1 fruit fly cellular context compared by ENCODE assay signal in the genomic region with DNA sequence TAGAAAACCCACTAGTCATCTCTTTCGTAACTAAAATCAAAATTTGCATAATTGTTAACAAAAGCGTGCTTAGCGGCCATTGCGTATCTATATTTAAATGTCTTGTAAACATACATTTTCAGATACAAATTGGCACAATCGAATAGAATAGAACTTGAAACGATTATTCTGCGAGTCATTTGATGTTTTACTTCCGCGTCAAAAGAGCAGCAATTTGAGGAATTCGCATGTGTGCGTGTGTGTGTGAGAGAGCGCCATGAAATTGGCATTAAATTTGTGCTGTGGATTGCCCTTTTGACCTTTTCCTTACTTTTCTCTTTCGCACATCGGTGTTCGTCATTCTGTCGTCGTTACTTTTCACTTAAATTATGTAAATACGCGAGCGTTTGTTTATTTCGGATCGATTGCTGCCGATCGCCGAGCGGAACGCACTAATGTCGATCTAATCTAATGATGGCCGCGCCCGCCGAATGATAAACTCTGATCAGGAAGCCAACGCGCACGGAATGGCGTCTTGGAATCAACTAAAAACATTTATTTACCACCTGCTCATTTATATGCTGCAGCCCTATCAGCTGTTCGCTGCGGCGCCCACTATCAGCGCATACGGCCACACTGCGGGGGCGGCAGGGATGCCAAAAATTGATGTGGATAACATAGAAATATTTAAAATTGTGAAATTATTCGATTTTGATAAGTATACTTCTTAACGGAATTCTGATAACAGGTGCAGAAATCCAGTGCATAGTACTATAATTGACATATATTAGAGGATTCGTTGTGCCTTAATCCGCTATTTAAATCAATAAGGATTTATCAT.
TF ChIP-seq lines count a peak whose summit lies in the region.

No protein-coding gene starts in this region.

TF ChIP-seq in whole organism, embryonic, 481 proteins besides CTCF, POLR2A, EP300 and RAD21 (continued from another document and continues in another):
- TF ChIP-seq Six4 (GFP tag; optimal IDR thresholded peaks at IDR 0.05; lab: Kevin White, UChicago) (no peak), Hand (GFP tag; optimal IDR thresholded peaks at IDR 0.05; lab: Kevin White, UChicago) (peak; percentile 39), CG17361 (GFP tag; IDR thresholded peaks at IDR 0.05; lab: Robert Waterston, UW) (peak; percentile 72; the same call in 1 of the 3 replicates), yki (optimal IDR thresholded peaks at IDR 0.05; lab: Kevin White, UChicago) (no peak), CG11723 (GFP tag; optimal IDR thresholded peaks at IDR 0.05; lab: Kevin White, UChicago) (no peak), CkIIα-i1 (GFP tag; IDR thresholded peaks at IDR 0.05; lab: Robert Waterston, UW) (no peak), CG15601 (tag; optimal IDR thresholded peaks at IDR 0.05; lab: Kevin White, UChicago) (peak; percentile 39), dysf (GFP tag; IDR thresholded peaks at IDR 0.05; lab: Robert Waterston, UW) (peak; percentile 50; the same call in 1 of the 3 replicates), so (GFP tag; IDR thresholded peaks at IDR 0.05; lab: Robert Waterston, UW) (no peak), CG2678 (tag; optimal IDR thresholded peaks at IDR 0.05; lab: Kevin White, UChicago) (peak; percentile 44), CG11456 (GFP tag; IDR thresholded peaks at IDR 0.05; lab: Robert Waterston, UW) (peak; percentile 81), otp (GFP tag; IDR thresholded peaks at IDR 0.05; lab: Robert Waterston, UW) (peak; percentile 61; the same call in 1 of the 3 replicates), Bdp1 (GFP tag; optimal IDR thresholded peaks at IDR 0.05; lab: Kevin White, UChicago) (peak; percentile 23), CG11398 (GFP tag; optimal IDR thresholded peaks at IDR 0.05; lab: Kevin White, UChicago) (no peak), klu (GFP tag; IDR thresholded peaks at IDR 0.05; lab: Robert Waterston, UW) (peak; percentile 77), bsh (GFP tag; optimal IDR thresholded peaks at IDR 0.05; lab: Kevin White, UChicago) (peak in 1 of 2 experiments; percentile 7), eyg (GFP tag; optimal IDR thresholded peaks at IDR 0.05; lab: Kevin White, UChicago) (no peak), CG17385 (GFP tag; optimal IDR thresholded peaks at IDR 0.05; lab: Kevin White, UChicago) (peak; percentile 32), B-H1 (GFP tag; IDR thresholded peaks at IDR 0.05; lab: Robert Waterston, UW) (no peak; the same call in 2 of the 3 replicates), CG6813 (GFP tag; optimal IDR thresholded peaks at IDR 0.05; lab: Kevin White, UChicago) (peak; percentile 73), CG3065 (GFP tag; optimal IDR thresholded peaks at IDR 0.05; lab: Kevin White, UChicago) (no peak), Sin3A (optimal IDR thresholded peaks at IDR 0.05; lab: Kevin White, UChicago) (no peak), CG4617 (GFP tag; optimal IDR thresholded peaks at IDR 0.05; lab: Kevin White, UChicago; ENCODE audit: borderline replicate concordance) (no peak), CG18619 (GFP tag; optimal IDR thresholded peaks at IDR 0.05; lab: Kevin White, UChicago) (peak; percentile 27), vnd (GFP tag; IDR thresholded peaks at IDR 0.05; lab: Robert Waterston, UW; ENCODE audit: partially characterized antibody) (no peak), CG34376 (GFP tag; optimal IDR thresholded peaks at IDR 0.05; lab: Kevin White, UChicago) (peak; percentile 89), tll (GFP tag; optimal IDR thresholded peaks at IDR 0.05; lab: Kevin White, UChicago) (peak in 1 of 2 experiments; percentile 87), CG9817 (tag; optimal IDR thresholded peaks at IDR 0.05; lab: Kevin White, UChicago) (peak; percentile 48), CG13287 (GFP tag; IDR thresholded peaks at IDR 0.05; lab: Robert Waterston, UW; ENCODE audit: partially characterized antibody) (peak; percentile 6; the same call in 1 of the 2 replicates), NK7.1 (GFP tag; optimal IDR thresholded peaks at IDR 0.05; lab: Kevin White, UChicago) (no peak), CG10959 (GFP tag; IDR thresholded peaks at IDR 0.05; lab: Robert Waterston, UW) (peak; percentile 42), BEAF-32 (GFP tag; optimal IDR thresholded peaks at IDR 0.05; lab: Kevin White, UChicago) (no peak), wdn (GFP tag; IDR thresholded peaks at IDR 0.05; lab: Robert Waterston, UW) (no peak), CG8281 (tag; optimal IDR thresholded peaks at IDR 0.05; lab: Kevin White, UChicago) (peak; percentile 44), bowl (GFP tag; IDR thresholded peaks at IDR 0.05; lab: Robert Waterston, UW) (0 out of 2 replicates have a peak, but pooled peaks have one; percentile 48), C15 (GFP tag; IDR thresholded peaks at IDR 0.05; lab: Robert Waterston, UW) (no peak), aop (GFP tag; IDR thresholded peaks at IDR 0.05; lab: Robert Waterston, UW) (peak; percentile 42; the same call in 1 of the 2 replicates), CG7556 (GFP tag; optimal IDR thresholded peaks at IDR 0.05; lab: Kevin White, UChicago) (peak; percentile 53), jigr1 (GFP tag; IDR thresholded peaks at IDR 0.05; lab: Robert Waterston, UW) (no peak), pfk (GFP tag; optimal IDR thresholded peaks at IDR 0.05; lab: Kevin White, UChicago) (peak; percentile 45), lmd (GFP tag; IDR thresholded peaks at IDR 0.05; lab: Robert Waterston, UW) (peak; percentile 36; the same call in 1 of the 2 replicates), CG4404 (GFP tag; IDR thresholded peaks at IDR 0.05; lab: Robert Waterston, UW) (no peak), ab (GFP tag; optimal IDR thresholded peaks at IDR 0.05; lab: Kevin White, UChicago) (no peak), Ravus (GFP tag; IDR thresholded peaks at IDR 0.05; lab: Robert Waterston, UW) (no peak), crc (GFP tag; optimal IDR thresholded peaks at IDR 0.05; lab: Kevin White, UChicago) (no peak), sqz (GFP tag; optimal IDR thresholded peaks at IDR 0.05; lab: Kevin White, UChicago) (no peak), CG11696 (GFP tag; IDR thresholded peaks at IDR 0.05; lab: Robert Waterston, UW) (no peak), sim (GFP tag; IDR thresholded peaks at IDR 0.05; lab: Robert Waterston, UW) (peak; percentile 39; the same call in 1 of the 2 replicates), az2 (GFP tag; optimal IDR thresholded peaks at IDR 0.05; lab: Kevin White, UChicago) (no peak), hth (optimal IDR thresholded peaks at IDR 0.05; lab: Kevin White, UChicago) (no peak), prd (optimal IDR thresholded peaks at IDR 0.05; lab: Kevin White, UChicago) (no peak), prd (GFP tag; IDR thresholded peaks at IDR 0.05; lab: Robert Waterston, UW) (peak; percentile 53), Hr51 (GFP tag; optimal IDR thresholded peaks at IDR 0.05; lab: Kevin White, UChicago) (no peak), Dp (GFP tag; optimal IDR thresholded peaks at IDR 0.05; lab: Kevin White, UChicago) (peak; percentile 68), slp2 (GFP tag; optimal IDR thresholded peaks at IDR 0.05; lab: Kevin White, UChicago) (no peak), CG9609 (GFP tag; optimal IDR thresholded peaks at IDR 0.05; lab: Kevin White, UChicago) (no peak), nmo (GFP tag; optimal IDR thresholded peaks at IDR 0.05; lab: Kevin White, UChicago) (peak; percentile 34), jumu (GFP tag; optimal IDR thresholded peaks at IDR 0.05; lab: Kevin White, UChicago) (no peak), CG13424 (tag; optimal IDR thresholded peaks at IDR 0.05; lab: Kevin White, UChicago) (peak; percentile 52), HLH4C (GFP tag; IDR thresholded peaks at IDR 0.05; lab: Robert Waterston, UW; ENCODE audit: partially characterized antibody) (peak; percentile 44; the same call in 1 of the 3 replicates), dmrt99B (tag; optimal IDR thresholded peaks at IDR 0.05; lab: Kevin White, UChicago) (no peak), CG9215 (GFP tag; IDR thresholded peaks at IDR 0.05; lab: Robert Waterston, UW) (no peak), sob (GFP tag; IDR thresholded peaks at IDR 0.05; lab: Robert Waterston, UW) (peak; percentile 63), CG8290 (GFP tag; optimal IDR thresholded peaks at IDR 0.05; lab: Kevin White, UChicago) (no peak), CG8290 (tag; optimal IDR thresholded peaks at IDR 0.05; lab: Kevin White, UChicago) (peak in 1 of 2 experiments; percentile 99), CG15011 (GFP tag; optimal IDR thresholded peaks at IDR 0.05; lab: Kevin White, UChicago) (no peak), repo (GFP tag; optimal IDR thresholded peaks at IDR 0.05; lab: Kevin White, UChicago) (peak; percentile 47), Stat92E (GFP tag; optimal IDR thresholded peaks at IDR 0.05; lab: Kevin White, UChicago) (peak in 1 of 3 experiments; percentile 19), CG9437 (GFP tag; optimal IDR thresholded peaks at IDR 0.05; lab: Kevin White, UChicago) (no peak), fd64A (GFP tag; optimal IDR thresholded peaks at IDR 0.05; lab: Kevin White, UChicago) (peak; percentile 49), CG9876 (GFP tag; optimal IDR thresholded peaks at IDR 0.05; lab: Kevin White, UChicago) (peak; percentile 1), br (optimal IDR thresholded peaks at IDR 0.05; lab: Kevin White, UChicago) (no peak), Fer1 (GFP tag; optimal IDR thresholded peaks at IDR 0.05; lab: Kevin White, UChicago) (peak; percentile 63), onecut (GFP tag; IDR thresholded peaks at IDR 0.05; lab: Robert Waterston, UW) (peak; percentile 58), h (optimal IDR thresholded peaks at IDR 0.05; lab: Kevin White, UChicago) (no peak), Blimp-1 (GFP tag; optimal IDR thresholded peaks at IDR 0.05; lab: Kevin White, UChicago) (no peak), rib (GFP tag; IDR thresholded peaks at IDR 0.05; lab: Robert Waterston, UW) (peak; percentile 76), CG3163 (GFP tag; optimal IDR thresholded peaks at IDR 0.05; lab: Kevin White, UChicago) (peak; percentile 8), run (tag; optimal IDR thresholded peaks at IDR 0.05; lab: Kevin White, UChicago) (peak; percentile 20), CG15479 (GFP tag; optimal IDR thresholded peaks at IDR 0.05; lab: Kevin White, UChicago) (no peak), Rx (GFP tag; IDR thresholded peaks at IDR 0.05; lab: Robert Waterston, UW) (no peak), eve (GFP tag; optimal IDR thresholded peaks at IDR 0.05; lab: Kevin White, UChicago) (no peak), nom (GFP tag; optimal IDR thresholded peaks at IDR 0.05; lab: Kevin White, UChicago) (peak; percentile 54), ham (GFP tag; IDR thresholded peaks at IDR 0.05; lab: Robert Waterston, UW) (peak; percentile 40; the same call in 1 of the 2 replicates), Mrtf (GFP tag; IDR thresholded peaks at IDR 0.05; lab: Robert Waterston, UW) (peak; percentile 53; the same call in 1 of the 3 replicates), Max (GFP tag; optimal IDR thresholded peaks at IDR 0.05; lab: Kevin White, UChicago) (no peak), ftz-f1 (GFP tag; optimal IDR thresholded peaks at IDR 0.05; lab: Kevin White, UChicago) (peak; percentile 52), Nf-YA (GFP tag; IDR thresholded peaks at IDR 0.05; lab: Robert Waterston, UW) (0 out of 2 replicates have a peak, but pooled peaks have one; percentile 21), maf-S (GFP tag; optimal IDR thresholded peaks at IDR 0.05; lab: Kevin White, UChicago) (no peak), HLHmδ (GFP tag; optimal IDR thresholded peaks at IDR 0.05; lab: Kevin White, UChicago) (peak; percentile 73), Oli (tag; optimal IDR thresholded peaks at IDR 0.05; lab: Kevin White, UChicago) (no peak), ato (GFP tag; IDR thresholded peaks at IDR 0.05; lab: Robert Waterston, UW; ENCODE audit: partially characterized antibody) (peak; percentile 52), Usf (GFP tag; optimal IDR thresholded peaks at IDR 0.05; lab: Kevin White, UChicago) (no peak), da (GFP tag; optimal IDR thresholded peaks at IDR 0.05; lab: Kevin White, UChicago) (peak; percentile 68), Hr39 (optimal IDR thresholded peaks at IDR 0.05; lab: Kevin White, UChicago) (no peak), MTF-1 (GFP tag; optimal IDR thresholded peaks at IDR 0.05; lab: Kevin White, UChicago; ENCODE audit: borderline replicate concordance) (peak; percentile 75), CG1647 (GFP tag; optimal IDR thresholded peaks at IDR 0.05; lab: Kevin White, UChicago) (peak; percentile 8), ranshi (GFP tag; IDR thresholded peaks at IDR 0.05; lab: Robert Waterston, UW) (0 out of 2 replicates have a peak, but pooled peaks have one; percentile 37), zen (tag; optimal IDR thresholded peaks at IDR 0.05; lab: Kevin White, UChicago) (no peak), sna (GFP tag; IDR thresholded peaks at IDR 0.05; lab: Robert Waterston, UW; ENCODE audit: partially characterized antibody) (0 out of 2 replicates have a peak, but pooled peaks have one; percentile 34), CG32767 (GFP tag; IDR thresholded peaks at IDR 0.05; lab: Robert Waterston, UW) (no peak), CG8478 (optimal IDR thresholded peaks at IDR 0.05; lab: Kevin White, UChicago) (no peak), tap (tag; optimal IDR thresholded peaks at IDR 0.05; lab: Kevin White, UChicago) (no peak), CG1233 (GFP tag; optimal IDR thresholded peaks at IDR 0.05; lab: Kevin White, UChicago) (no peak), CG33557 (GFP tag; optimal IDR thresholded peaks at IDR 0.05; lab: Kevin White, UChicago) (peak; percentile 19), CG15696 (tag; optimal IDR thresholded peaks at IDR 0.05; lab: Kevin White, UChicago) (peak; percentile 11), Fer3 (tag; optimal IDR thresholded peaks at IDR 0.05; lab: Kevin White, UChicago) (peak; percentile 42), CG7271 (tag; optimal IDR thresholded peaks at IDR 0.05; lab: Kevin White, UChicago) (no peak), emc (GFP tag; optimal IDR thresholded peaks at IDR 0.05; lab: Kevin White, UChicago) (peak; percentile 19), oc (tag; optimal IDR thresholded peaks at IDR 0.05; lab: Kevin White, UChicago) (peak; percentile 66), E2f2 (GFP tag; IDR thresholded peaks at IDR 0.05; lab: Robert Waterston, UW) (peak; percentile 77), Nf-YC (tag; optimal IDR thresholded peaks at IDR 0.05; lab: Kevin White, UChicago) (peak; percentile 33), ci (GFP tag; IDR thresholded peaks at IDR 0.05; lab: Robert Waterston, UW) (peak; percentile 86), Ptx1 (GFP tag; IDR thresholded peaks at IDR 0.05; lab: Robert Waterston, UW) (0 out of 2 replicates have a peak, but pooled peaks have one; percentile 11), lab (GFP tag; optimal IDR thresholded peaks at IDR 0.05; lab: Kevin White, UChicago) (peak; percentile 60), vvl (GFP tag; IDR thresholded peaks at IDR 0.05; lab: Robert Waterston, UW) (peak; percentile 68), Atf3 (GFP tag; optimal IDR thresholded peaks at IDR 0.05; lab: Kevin White, UChicago) (no peak), CG14050 (GFP tag; IDR thresholded peaks at IDR 0.05; lab: Robert Waterston, UW) (peak; percentile 22; the same call in 1 of the 3 replicates), Dfd (GFP tag; optimal IDR thresholded peaks at IDR 0.05; lab: Kevin White, UChicago) (no peak), CG11247 (GFP tag; IDR thresholded peaks at IDR 0.05; lab: Robert Waterston, UW) (peak; percentile 55; the same call in 1 of the 2 replicates)
